Fruit fly (Drosophila melanogaster): Measurements from ENCODE around the gene Best1.

The Best1 gene

DNA sequence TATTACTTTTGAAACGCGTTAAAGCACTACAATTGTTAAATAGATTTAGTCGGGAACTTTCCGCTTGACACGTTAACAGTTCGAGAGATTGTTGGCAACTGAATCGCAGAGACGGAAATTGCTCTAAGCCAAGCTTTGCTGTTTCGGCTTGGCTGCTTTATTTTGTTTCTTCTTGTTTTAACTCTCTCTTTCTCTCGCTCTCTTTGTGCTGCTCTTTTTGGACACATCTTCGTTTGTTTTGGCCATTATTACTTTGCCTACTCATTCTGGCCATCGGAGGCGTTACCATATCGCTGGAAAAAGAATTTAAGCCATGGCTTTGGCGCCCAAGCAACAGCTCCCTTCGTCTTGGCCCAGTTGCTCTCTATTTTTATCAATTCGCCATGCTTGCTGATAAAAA lies 19.2 kb upstream of the Best1 start, which contains the start of gene CG12814 (continued):
- no peak for TF ChIP-seq D19A (tag; optimal IDR thresholded peaks at IDR 0.05)
- TF ChIP-seq dimm (GFP tag; IDR thresholded peaks at IDR 0.05): no peak
- 0 out of 4 replicates have a peak, but pooled peaks have one; percentile 41 for TF ChIP-seq chinmo (GFP tag; IDR thresholded peaks at IDR 0.05; ENCODE audit: partially characterized antibody)
- TF ChIP-seq btn (GFP tag; optimal IDR thresholded peaks at IDR 0.05): no peak
- no peak for TF ChIP-seq CG7372 (GFP tag; IDR thresholded peaks at IDR 0.05)
- TF ChIP-seq Rx (GFP tag; IDR thresholded peaks at IDR 0.05): no peak

DNA sequence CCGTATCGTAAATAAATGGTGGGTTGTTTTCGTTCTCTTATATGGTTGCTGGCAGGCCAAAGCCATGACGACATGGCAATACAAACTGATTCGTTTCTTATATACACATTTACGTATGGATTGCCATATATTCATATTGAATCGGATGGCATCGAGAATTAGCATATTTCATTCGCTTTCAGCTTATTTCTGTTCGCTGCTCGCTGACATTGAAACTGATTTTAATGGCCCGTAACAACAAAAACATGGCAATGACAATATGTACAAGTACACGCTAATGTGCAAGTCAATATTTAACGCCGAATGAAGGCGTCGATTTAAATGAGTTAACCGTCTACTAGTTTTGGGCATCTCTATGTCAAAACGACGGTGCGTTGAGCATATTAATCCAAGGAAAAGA lies 15.7 kb upstream of the Best1 start:
- TF ChIP-seq hkb (optimal IDR thresholded peaks at IDR 0.05): no peak
- 0 out of 2 replicates have a peak, but pooled peaks have one; percentile 31 for TF ChIP-seq hkb (GFP tag; IDR thresholded peaks at IDR 0.05)
- TF ChIP-seq Atf6 (GFP tag; IDR thresholded peaks at IDR 0.05): 0 out of 2 replicates have a peak, but pooled peaks have one; percentile 22
- TF ChIP-seq CG10565 (GFP tag; optimal IDR thresholded peaks at IDR 0.05): no peak
- TF ChIP-seq CG1233 (GFP tag; optimal IDR thresholded peaks at IDR 0.05): peak; percentile 14
- TF ChIP-seq Hr51 (GFP tag; optimal IDR thresholded peaks at IDR 0.05): peak in 1 of 2 experiments; percentile 14
- TF ChIP-seq CG31441 (GFP tag; IDR thresholded peaks at IDR 0.05): no peak
- peak; percentile 39 for TF ChIP-seq CG13424 (tag; optimal IDR thresholded peaks at IDR 0.05)
- TF ChIP-seq CG16815 (GFP tag; optimal IDR thresholded peaks at IDR 0.05): no peak
- TF ChIP-seq Hmr (GFP tag; optimal IDR thresholded peaks at IDR 0.05): peak; percentile 32
- TF ChIP-seq unpg (GFP tag; optimal IDR thresholded peaks at IDR 0.05): peak; percentile 10
- peak; percentile 25 for TF ChIP-seq CG17385 (GFP tag; optimal IDR thresholded peaks at IDR 0.05)
- peak; percentile 17 for TF ChIP-seq CG34376 (GFP tag; optimal IDR thresholded peaks at IDR 0.05)
- TF ChIP-seq CG31365 (tag; optimal IDR thresholded peaks at IDR 0.05): peak; percentile 29
- TF ChIP-seq CG5953 (GFP tag; IDR thresholded peaks at IDR 0.05): no peak
- 0 out of 3 replicates have a peak, but pooled peaks have one; percentile 61 for TF ChIP-seq so (GFP tag; IDR thresholded peaks at IDR 0.05)
- TF ChIP-seq Nf-YC (tag; optimal IDR thresholded peaks at IDR 0.05): no peak
- TF ChIP-seq chinmo (GFP tag; IDR thresholded peaks at IDR 0.05; ENCODE audit: partially characterized antibody): peak; percentile 52; the same call in 1 of the 4 replicates
- TF ChIP-seq mirr (GFP tag; optimal IDR thresholded peaks at IDR 0.05): peak; percentile 78
- TF ChIP-seq Hr3 (GFP tag; optimal IDR thresholded peaks at IDR 0.05): no peak
- TF ChIP-seq ftz-f1 (GFP tag; optimal IDR thresholded peaks at IDR 0.05): peak; percentile 5
- no peak for TF ChIP-seq D19B (GFP tag; optimal IDR thresholded peaks at IDR 0.05)
- TF ChIP-seq CG8290 (GFP tag; optimal IDR thresholded peaks at IDR 0.05): no peak
- TF ChIP-seq CG8290 (tag; optimal IDR thresholded peaks at IDR 0.05): peak in 1 of 2 experiments; percentile 61
- peak; percentile 36 for TF ChIP-seq schlank (tag; optimal IDR thresholded peaks at IDR 0.05)
- TF ChIP-seq sob (GFP tag; IDR thresholded peaks at IDR 0.05): peak; percentile 14; the same call in 1 of the 2 replicates
- no peak for TF ChIP-seq Pdp1 (GFP tag; optimal IDR thresholded peaks at IDR 0.05)
- peak; percentile 30; the same call in 1 of the 2 replicates for TF ChIP-seq CG14014 (GFP tag; IDR thresholded peaks at IDR 0.05)
- peak; percentile 34; the same call in 1 of the 2 replicates for TF ChIP-seq seq (GFP tag; IDR thresholded peaks at IDR 0.05)
- TF ChIP-seq CG6765 (GFP tag; optimal IDR thresholded peaks at IDR 0.05): peak; percentile 4
- no peak for TF ChIP-seq NfI (GFP tag; optimal IDR thresholded peaks at IDR 0.05)
- peak; percentile 50 for TF ChIP-seq CG7987 (GFP tag; optimal IDR thresholded peaks at IDR 0.05)
- TF ChIP-seq MESR4 (GFP tag; optimal IDR thresholded peaks at IDR 0.05): no peak
- no peak for TF ChIP-seq CG6654 (GFP tag; optimal IDR thresholded peaks at IDR 0.05)
- no peak for TF ChIP-seq lilli (GFP tag; optimal IDR thresholded peaks at IDR 0.05)
- peak; percentile 11 for TF ChIP-seq CG13624 (GFP tag; optimal IDR thresholded peaks at IDR 0.05)
- TF ChIP-seq NFAT (GFP tag; IDR thresholded peaks at IDR 0.05): no peak
- TF ChIP-seq lab (GFP tag; optimal IDR thresholded peaks at IDR 0.05): peak; percentile 52
- peak; percentile 47 for TF ChIP-seq Sox100B (GFP tag; optimal IDR thresholded peaks at IDR 0.05)
- TF ChIP-seq dysf (GFP tag; IDR thresholded peaks at IDR 0.05): no peak
- TF ChIP-seq CG3163 (GFP tag; optimal IDR thresholded peaks at IDR 0.05): no peak
- TF ChIP-seq CG13296 (GFP tag; optimal IDR thresholded peaks at IDR 0.05): peak; percentile 73
- TF ChIP-seq Fer3 (tag; optimal IDR thresholded peaks at IDR 0.05): peak; percentile 23
- TF ChIP-seq dati (GFP tag; IDR thresholded peaks at IDR 0.05): no peak
